Worm (Caenorhabditis elegans): ENCODE data around the gene F25B4.8.

DNA sequence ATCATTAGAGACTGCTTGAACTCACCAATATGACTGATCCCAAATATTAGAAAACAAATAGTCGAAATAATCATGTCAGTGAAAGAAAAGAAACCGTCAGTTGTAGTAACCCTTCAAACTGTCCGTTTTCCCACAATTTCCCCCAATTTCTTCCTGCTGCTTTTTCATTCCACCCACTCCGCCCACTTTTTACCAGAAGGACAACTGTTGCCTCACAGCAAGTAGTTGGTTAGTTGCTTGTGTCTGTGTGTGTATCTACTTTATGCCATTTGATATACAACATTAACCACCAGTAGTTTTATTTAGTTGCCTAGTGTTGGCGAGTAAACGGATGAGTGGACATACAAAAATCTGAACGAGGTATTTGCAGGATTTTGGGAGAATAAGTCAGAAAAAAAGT, 25.0 kb upstream of the F25B4.8 start, which contains the start of gene K09H11.9:
- TF ChIP-seq unc-62 (GFP tag; optimal IDR thresholded peaks at IDR 0.05) (no peak), nhr-11 (tag; optimal IDR thresholded peaks at IDR 0.05) (no peak), ama-1 (optimal IDR thresholded peaks at IDR 0.05) (no peak)
